Worm (Caenorhabditis elegans) whole organism, L3 larva: ENCODE measurements around the gene taf-9.

Experiments used
- daf-12 ChIP-seq: fragments of 150-350 bp; optimal IDR thresholded peaks from 2 replicates; lab custom pipeline; 2014; ENCODE audit warnings: missing biosample characterization, missing genetic modification reagents, missing genetic modification characterization
- nhr-11 ChIP-seq: fragments of 150-350 bp; optimal IDR thresholded peaks from 2 replicates; lab custom pipeline; 2014; ENCODE audit warnings: missing biosample characterization, missing genetic modification characterization
- nhr-237 ChIP-seq: fragments of 150-350 bp; optimal IDR thresholded peaks from 2 replicates; lab custom pipeline; 2014; ENCODE audit warnings: missing biosample characterization, missing genetic modification characterization
- pqm-1 ChIP-seq: fragments of 150-350 bp; optimal IDR thresholded peaks from 2 replicates; lab custom pipeline; 2017; ENCODE audit warnings: missing biosample characterization, missing genetic modification characterization, inconsistent platforms
- skn-1 ChIP-seq: fragments of 150-350 bp; optimal IDR thresholded peaks from 2 replicates; lab custom pipeline; 2014; ENCODE audit warnings: missing biosample characterization, missing genetic modification characterization
- unc-39 ChIP-seq: sonication (generic microtip); optimal IDR thresholded peaks from 4 replicates; lab custom pipeline; 2017; ENCODE audit warnings: missing biosample characterization, missing genetic modification characterization
- unc-62 ChIP-seq: fragments of 150-350 bp; sonication (generic microtip); optimal IDR thresholded peaks from 4 replicates; lab custom pipeline; 2014; ENCODE audit warnings: missing biosample characterization, missing genetic modification reagents, missing genetic modification characterization

- no peak for TF ChIP-seq nhr-11
- no peak for TF ChIP-seq nhr-237 (tag; lab: Kevin White, UChicago)
- TF ChIP-seq pqm-1: no peak
- TF ChIP-seq daf-12 (tag; lab: Kevin White, UChicago): no peak
- no peak for TF ChIP-seq skn-1 (tag; lab: Kevin White, UChicago)
- no peak for TF ChIP-seq unc-62 (GFP tag; lab: Kevin White, UChicago)
- TF ChIP-seq unc-39 (tag; lab: Kevin White, UChicago): no peak
Observed at ce11 chrIII:13581727-13582126, 42.3 kb upstream of the taf-9 start.
